Fruit fly (Drosophila melanogaster) whole organism, adult: ENCODE data around the gene Bicra.

Experiments
- CG11617 ChIP-seq: fragments of 200-800 bp; sonication (Bioruptor generic); optimal IDR thresholded peaks from 2 replicates; lab custom pipeline; 2017; ENCODE audit warnings: mild to moderate bottlenecking, missing biosample characterization, missing genetic modification reagents, missing genetic modification characterization
- CG12768 ChIP-seq: fragments of 200-800 bp; sonication (Bioruptor generic); optimal IDR thresholded peaks from 2 replicates; lab custom pipeline; 2017; ENCODE audit warnings: missing biosample characterization, missing genetic modification characterization, mild to moderate bottlenecking, moderate library complexity, missing genetic modification reagents
- CG14711 ChIP-seq: fragments of 200-800 bp; sonication (Bioruptor generic); optimal IDR thresholded peaks from 2 replicates; lab custom pipeline; 2018; ENCODE audit warnings: missing biosample characterization, mild to moderate bottlenecking, missing genetic modification characterization, moderate library complexity
- CG5204 ChIP-seq: fragments of 200-800 bp; sonication (Bioruptor generic); optimal IDR thresholded peaks from 2 replicates; lab custom pipeline; 2016; ENCODE audit warnings: missing biosample characterization, missing genetic modification characterization
- CG7045 ChIP-seq: fragments of 200-800 bp; sonication (Bioruptor generic); optimal IDR thresholded peaks from 2 replicates; lab custom pipeline; 2017; ENCODE audit warnings: missing biosample characterization, mild to moderate bottlenecking, missing genetic modification characterization
- CG7101 ChIP-seq: fragments of 200-800 bp; sonication (Bioruptor generic); optimal IDR thresholded peaks from 2 replicates; lab custom pipeline; 2018; ENCODE audit warnings: missing biosample characterization, mild to moderate bottlenecking, missing genetic modification characterization, moderate library complexity
- Clk ChIP-seq: fragments of 200-800 bp; sonication (Bioruptor generic); optimal IDR thresholded peaks from 2 replicates; lab custom pipeline; 2017; ENCODE audit warnings: missing biosample characterization, missing genetic modification characterization
- Hr96 ChIP-seq: fragments of 200-800 bp; sonication (Bioruptor generic); optimal IDR thresholded peaks from 2 replicates; lab custom pipeline; 2016; ENCODE audit warnings: missing biosample characterization, missing genetic modification characterization
- bab1 ChIP-seq: fragments of 200-800 bp; sonication (Bioruptor generic); optimal IDR thresholded peaks from 3 replicates; lab custom pipeline; 2019; ENCODE audit warnings: missing biosample characterization, mild to moderate bottlenecking, missing genetic modification characterization, moderate library complexity
- cic ChIP-seq: fragments of 200-800 bp; sonication (Bioruptor generic); optimal IDR thresholded peaks from 2 replicates; lab custom pipeline; 2017; ENCODE audit warnings: missing biosample characterization, mild to moderate bottlenecking, missing genetic modification characterization, moderate library complexity
- kay ChIP-seq: fragments of 200-800 bp; sonication (Bioruptor generic); peaks from one replicate; lab custom pipeline; 2016; ENCODE audit warnings: missing biosample characterization, missing genetic modification characterization, borderline replicate concordance
- ovo ChIP-seq: fragments of 200-800 bp; sonication (Bioruptor generic); optimal IDR thresholded peaks from 2 replicates; lab custom pipeline; 2016; ENCODE audit warnings: missing biosample characterization, missing genetic modification characterization
- toe ChIP-seq: fragments of 200-800 bp; sonication (Bioruptor generic); optimal IDR thresholded peaks from 2 replicates; lab custom pipeline; 2016; ENCODE audit warnings: missing biosample characterization, missing genetic modification characterization

DNA sequence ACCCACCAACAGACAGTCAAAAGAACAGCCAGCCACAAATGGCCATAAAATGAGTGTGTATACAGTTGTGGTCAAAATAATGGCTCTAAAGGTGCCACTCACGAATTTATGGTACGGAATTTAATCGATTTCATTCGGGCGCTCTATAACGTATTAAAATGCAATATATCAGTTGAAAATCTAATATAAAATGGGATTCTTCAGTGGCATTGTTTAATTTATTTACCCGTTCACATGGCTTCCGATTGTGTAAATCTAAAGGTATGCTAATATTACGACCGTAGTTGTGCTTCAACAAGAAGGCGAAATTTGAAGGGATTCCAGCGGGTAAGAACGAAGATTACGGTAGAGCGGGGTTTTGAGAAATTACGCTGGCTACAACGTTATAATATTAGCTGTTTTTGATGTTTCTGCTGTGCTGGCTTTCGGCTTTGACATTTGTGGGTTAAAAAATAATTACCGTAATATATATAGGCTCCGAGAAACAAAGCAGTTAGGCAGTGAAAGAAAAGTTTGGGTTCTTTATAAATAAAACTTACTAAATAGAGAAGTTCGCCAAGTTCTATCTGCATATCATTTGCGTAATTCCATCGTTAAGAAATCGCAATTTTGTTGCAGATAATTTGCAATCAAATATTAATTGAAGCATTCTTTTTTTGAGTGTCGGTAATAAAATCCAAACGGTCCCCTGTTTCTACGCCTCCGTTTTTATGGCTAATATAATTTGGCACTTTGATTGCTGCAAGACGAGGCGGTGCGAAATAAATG is 13.0 kb downstream of the Bicra start:
- TF ChIP-seq CG5204 (no peak), CG7101 (tag; lab: Kevin White, UChicago) (no peak), bab1 (GFP tag; lab: Kevin White, UChicago) (no peak), kay (GFP tag; lab: Kevin White, UChicago) (no peak), Clk (GFP tag; lab: Kevin White, UChicago) (no peak), cic (GFP tag; lab: Kevin White, UChicago) (no peak), ovo (GFP tag; lab: Kevin White, UChicago) (no peak), CG12768 (GFP tag; lab: Kevin White, UChicago) (no peak), CG7045 (GFP tag; lab: Kevin White, UChicago) (no peak), toe (GFP tag; lab: Kevin White, UChicago) (no peak), CG14711 (tag; lab: Kevin White, UChicago) (no peak), CG11617 (GFP tag; lab: Kevin White, UChicago) (no peak), Hr96 (GFP tag; lab: Kevin White, UChicago) (no peak)
